Worm (Caenorhabditis elegans) whole organism, young adult: ENCODE measurements around the gene gck-1.

Experiments
- Y95B8A.8 ChIP-seq: fragments of 200-800 bp; sonication (Bioruptor generic); IDR thresholded peaks from 2 replicates; pipeline ENCODE4 v1.3.6; 2022; ENCODE audit warnings: missing genetic modification reagents, missing genetic modification characterization, missing compliant biosample characterization
- ztf-6 ChIP-seq: fragments of 200-800 bp; sonication (Bioruptor generic); IDR thresholded peaks from 2 replicates; pipeline ENCODE4 v1.3.6; 2022; ENCODE audit warnings: missing genetic modification reagents, missing genetic modification characterization, missing compliant biosample characterization

- no peak for TF ChIP-seq Y95B8A.8 (GFP tag; lab: Robert Waterston, UW)
- no peak for TF ChIP-seq ztf-6 (GFP tag; lab: Robert Waterston, UW)
Measured at ce11 chrV:8905656-8906055, 41.9 kb upstream of the gck-1 start.
